Worm (Caenorhabditis elegans) whole organism, L3 larva: Measurements from ENCODE around the gene mbk-1.

Experiments used
- ama-1 ChIP-seq: fragments of 150-350 bp; optimal IDR thresholded peaks from 2 replicates; lab custom pipeline; 2018
- ceh-28 ChIP-seq: fragments of 150-350 bp; optimal IDR thresholded peaks from 2 replicates; lab custom pipeline; 2014; ENCODE audit warnings: missing biosample characterization, missing genetic modification reagents, missing genetic modification characterization
- egl-27 ChIP-seq: sonication (generic microtip); optimal IDR thresholded peaks from 4 replicates; lab custom pipeline; 2017; ENCODE audit warnings: missing biosample characterization, missing genetic modification reagents, missing genetic modification characterization
- elt-2 ChIP-seq: sonication (generic microtip); optimal IDR thresholded peaks from 2 replicates; lab custom pipeline; 2016; ENCODE audit warnings: missing genetic modification reagents, mild to moderate bottlenecking, missing genetic modification characterization, missing compliant biosample characterization
- eor-1 ChIP-seq, 2 experiments: fragments of 150-350 bp; optimal IDR thresholded peaks; 2 replicates each; lab custom pipeline; 2014 to 2018; ENCODE audit warnings: missing biosample characterization in 2 of 2, missing genetic modification characterization in 2 of 2
- nhr-237 ChIP-seq: fragments of 150-350 bp; optimal IDR thresholded peaks from 2 replicates; lab custom pipeline; 2014; ENCODE audit warnings: missing biosample characterization, missing genetic modification characterization
- nhr-76 ChIP-seq: fragments of 150-350 bp; sonication (generic microtip); optimal IDR thresholded peaks from 5 replicates; lab custom pipeline; 2014; ENCODE audit warnings: missing biosample characterization, missing genetic modification characterization
- ztf-11 ChIP-seq: fragments of 150-350 bp; optimal IDR thresholded peaks from 2 replicates; lab custom pipeline; 2014; ENCODE audit warnings: missing biosample characterization, missing genetic modification characterization

- no peak for TF ChIP-seq elt-2
- no peak for TF ChIP-seq nhr-237 (tag; lab: Kevin White, UChicago)
- TF ChIP-seq eor-1 (tag; optimal IDR thresholded peaks at IDR 0.05; lab: Kevin White, UChicago) = no peak
- TF ChIP-seq ama-1 = no peak
- no peak for TF ChIP-seq ztf-11 (tag; lab: Kevin White, UChicago)
- no peak for TF ChIP-seq egl-27
- TF ChIP-seq nhr-76 (tag; lab: Kevin White, UChicago) = no peak
- no peak for TF ChIP-seq ceh-28
Measured at ce11 chrX:14851904-14852303, 27.6 kb upstream of the mbk-1 start.
